Worm (Caenorhabditis elegans) whole organism, L2 larva: Measurements from ENCODE around the gene Y12A6A.1.

Experiments used
- ama-1 ChIP-seq: fragments of 150-350 bp; optimal IDR thresholded peaks from 2 replicates; lab custom pipeline; 2018; ENCODE audit warnings: inconsistent platforms
- mab-5 ChIP-seq: fragments of 150-350 bp; optimal IDR thresholded peaks from 2 replicates; lab custom pipeline; 2014; ENCODE audit warnings: missing biosample characterization, missing genetic modification characterization
- nhr-11 ChIP-seq: fragments of 150-350 bp; optimal IDR thresholded peaks from 2 replicates; lab custom pipeline; 2014; ENCODE audit warnings: missing biosample characterization, missing genetic modification characterization
- nhr-25 ChIP-seq: fragments of 150-350 bp; sonication (generic microtip); optimal IDR thresholded peaks from 3 replicates; lab custom pipeline; 2014; ENCODE audit warnings: missing biosample characterization, missing genetic modification characterization
- peb-1 ChIP-seq: fragments of 150-350 bp; optimal IDR thresholded peaks from 2 replicates; lab custom pipeline; 2014; ENCODE audit warnings: missing biosample characterization, missing genetic modification characterization
- unc-39 ChIP-seq: fragments of 150-350 bp; optimal IDR thresholded peaks from 2 replicates; lab custom pipeline; 2014; ENCODE audit warnings: missing biosample characterization, missing genetic modification characterization

- TF ChIP-seq nhr-25 (tag; lab: Kevin White, UChicago) (no peak), peb-1 (tag; lab: Kevin White, UChicago) (no peak), ama-1 (no peak), nhr-11 (tag; lab: Kevin White, UChicago) (no peak), unc-39 (tag; lab: Kevin White, UChicago) (no peak), mab-5 (tag; lab: Kevin White, UChicago) (no peak)
These were observed 34.2 kb upstream of the Y12A6A.1 start for ce11 chrX:13655769-13656168.
